Worm (Caenorhabditis elegans): Measurements from ENCODE around the gene F54D5.3.

DNA sequence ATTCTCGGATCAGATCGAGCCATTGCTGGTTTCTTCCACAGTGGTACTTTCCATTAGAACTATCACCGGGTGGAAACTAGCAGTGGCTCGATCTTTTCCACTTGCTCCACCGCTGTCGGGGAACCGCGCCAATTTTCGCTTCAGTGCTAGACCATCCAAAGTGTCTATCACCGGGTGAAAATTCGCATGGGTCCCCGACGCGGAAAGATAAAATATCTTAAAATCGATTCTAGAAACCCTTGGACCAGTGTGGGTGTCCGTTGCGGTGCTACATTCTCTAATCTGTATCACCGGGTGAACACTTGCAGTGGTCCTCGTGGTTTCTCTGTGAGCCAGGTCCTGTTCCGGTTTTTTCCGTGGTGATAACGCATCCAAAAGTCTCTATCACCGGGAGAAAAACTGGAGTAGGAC lies 34.0 kb upstream of the F54D5.3 start:
- TF ChIP-seq W03F9.2 (tag; optimal IDR thresholded peaks at IDR 0.05) (no peak), him-1 (tag; optimal IDR thresholded peaks at IDR 0.05) (no peak)

All from whole organism, L4/young adult.